Fruit fly (Drosophila melanogaster) whole organism, embryonic: ENCODE data around the gene CNPYb.

ENCODE experiments used
- BEAF-32 ChIP-seq: fragments of 200-800 bp; sonication (Bioruptor generic); optimal IDR thresholded peaks from 3 replicates; lab custom pipeline; 2017; ENCODE audit warnings: missing biosample characterization, missing genetic modification characterization, mild to moderate bottlenecking, moderate library complexity, missing genetic modification reagents
- CG12219 ChIP-seq: fragments of 200-800 bp; sonication (Bioruptor generic); optimal IDR thresholded peaks from 3 replicates; lab custom pipeline; 2018; ENCODE audit warnings: missing biosample characterization, mild to moderate bottlenecking, missing genetic modification characterization
- CG14710 ChIP-seq: fragments of 200-800 bp; sonication (Bioruptor generic); optimal IDR thresholded peaks from 3 replicates; lab custom pipeline; 2019; ENCODE audit warnings: missing biosample characterization, mild to moderate bottlenecking, missing genetic modification characterization, moderate library complexity
- CG18262 ChIP-seq: fragments of 200-800 bp; optimal IDR thresholded peaks from 3 replicates; lab custom pipeline; 2019; ENCODE audit warnings: missing biosample characterization, mild to moderate bottlenecking, missing genetic modification characterization, moderate library complexity
- CG2116 ChIP-seq: fragments of 200-800 bp; sonication (Bioruptor generic); optimal IDR thresholded peaks from 3 replicates; lab custom pipeline; 2018; ENCODE audit warnings: missing biosample characterization, mild to moderate bottlenecking, missing genetic modification characterization
- CG33557 ChIP-seq: fragments of 200-800 bp; sonication (Bioruptor generic); optimal IDR thresholded peaks from 2 replicates; lab custom pipeline; 2019; ENCODE audit warnings: missing biosample characterization, mild to moderate bottlenecking, missing genetic modification characterization, moderate library complexity
- CG34224 ChIP-seq: fragments of 200-800 bp; sonication (Bioruptor generic); IDR thresholded peaks from 3 replicates; pipeline ENCODE4 v1.3.6; 2022; ENCODE audit warnings: missing biosample characterization, missing genetic modification characterization; ENCODE audit not compliant: partially characterized antibody
- CG4328 ChIP-seq: fragments of 200-800 bp; sonication (Bioruptor generic); optimal IDR thresholded peaks from 3 replicates; lab custom pipeline; 2017; ENCODE audit warnings: missing biosample characterization, missing genetic modification reagents, missing genetic modification characterization
- CG4617 ChIP-seq: fragments of 200-800 bp; sonication (Bioruptor generic); optimal IDR thresholded peaks from 3 replicates; lab custom pipeline; 2016; ENCODE audit warnings: missing biosample characterization, missing genetic modification characterization, borderline replicate concordance
- CG4730 ChIP-seq: fragments of 200-800 bp; sonication (Bioruptor generic); IDR thresholded peaks from 2 replicates; pipeline ENCODE4 v1.3.6; 2022; ENCODE audit warnings: missing biosample characterization, missing genetic modification characterization
- CG5953 ChIP-seq: fragments of 200-800 bp; sonication (Bioruptor generic); IDR thresholded peaks from 2 replicates; pipeline ENCODE4 v1.3.6; 2022; ENCODE audit warnings: missing biosample characterization, missing genetic modification characterization
- CG6654 ChIP-seq: fragments of 200-800 bp; sonication (Bioruptor generic); optimal IDR thresholded peaks from 2 replicates; lab custom pipeline; 2017; ENCODE audit warnings: missing biosample characterization, mild to moderate bottlenecking, missing genetic modification characterization
- CG6854 ChIP-seq: fragments of 200-800 bp; sonication (Bioruptor generic); optimal IDR thresholded peaks from 3 replicates; lab custom pipeline; 2017; ENCODE audit warnings: missing biosample characterization, mild to moderate bottlenecking, missing genetic modification characterization
- CG8290 ChIP-seq, 3 experiments: fragments of 200-800 bp; sonication (Bioruptor generic); optimal IDR thresholded peaks; 2 replicates each; lab custom pipeline; 2016 to 2019; ENCODE audit warnings: missing biosample characterization in 3 of 3, missing genetic modification characterization in 3 of 3, mild to moderate bottlenecking in 2 of 3, moderate library complexity in 1 of 3
- CG8359 ChIP-seq: fragments of 200-800 bp; sonication (Bioruptor generic); optimal IDR thresholded peaks from 2 replicates; lab custom pipeline; 2017; ENCODE audit warnings: missing biosample characterization, mild to moderate bottlenecking, missing genetic modification characterization, borderline replicate concordance
- CG8944 ChIP-seq: fragments of 200-800 bp; sonication (Bioruptor generic); optimal IDR thresholded peaks from 3 replicates; lab custom pipeline; 2016; ENCODE audit warnings: missing biosample characterization, missing genetic modification characterization
- CG9215 ChIP-seq: fragments of 200-800 bp; sonication (Bioruptor generic); IDR thresholded peaks from 2 replicates; pipeline ENCODE4 v1.3.6; 2022; ENCODE audit warnings: missing biosample characterization, missing genetic modification characterization
- E2f1 ChIP-seq: fragments of 200-800 bp; sonication (Bioruptor generic); IDR thresholded peaks from 2 replicates; pipeline ENCODE4 v1.3.6; 2022; ENCODE audit warnings: missing biosample characterization, missing genetic modification characterization
- Lim3 ChIP-seq: fragments of 200-800 bp; sonication (Bioruptor generic); IDR thresholded peaks from 2 replicates; pipeline ENCODE4 v1.3.6; 2022; ENCODE audit warnings: missing biosample characterization, missing genetic modification characterization
- MTF-1 ChIP-seq: fragments of 200-800 bp; sonication (Bioruptor generic); optimal IDR thresholded peaks from 2 replicates; lab custom pipeline; 2018; ENCODE audit warnings: missing biosample characterization, mild to moderate bottlenecking, missing genetic modification characterization, borderline replicate concordance
- Max ChIP-seq: fragments of 200-800 bp; sonication (Bioruptor generic); optimal IDR thresholded peaks from 2 replicates; lab custom pipeline; 2016; ENCODE audit warnings: missing biosample characterization, mild to moderate bottlenecking, missing genetic modification characterization
- NK7.1 ChIP-seq: fragments of 200-800 bp; sonication (Bioruptor generic); optimal IDR thresholded peaks from 3 replicates; lab custom pipeline; 2016; ENCODE audit warnings: missing biosample characterization, missing genetic modification characterization
- Optix ChIP-seq: fragments of 200-800 bp; sonication (Bioruptor generic); IDR thresholded peaks from 3 replicates; pipeline ENCODE4 v1.3.6; 2022; ENCODE audit warnings: missing biosample characterization, missing genetic modification characterization
- Sin3A ChIP-seq: fragments of >200 bp; optimal IDR thresholded peaks from 2 replicates; lab custom pipeline; 2018
- Trl ChIP-seq, 3 experiments: fragments of >200 bp in 2 of 3; fragments of 200-800 bp in 1 of 3; sonication (Bioruptor generic) in 1 of 3; optimal IDR thresholded peaks; 2 replicates in 1 of 3; 3 replicates in 2 of 3; lab custom pipeline; 2016 to 2017; ENCODE audit warnings: missing biosample characterization in 1 of 3, missing genetic modification characterization in 1 of 3
- Usf ChIP-seq: fragments of 200-800 bp; sonication (Bioruptor generic); optimal IDR thresholded peaks from 2 replicates; lab custom pipeline; 2017; ENCODE audit warnings: missing genotype, missing biosample characterization, missing genetic modification characterization
- YL-1 ChIP-seq: fragments of 200-800 bp; sonication (Bioruptor generic); optimal IDR thresholded peaks from 3 replicates; lab custom pipeline; 2017; ENCODE audit warnings: missing biosample characterization, mild to moderate bottlenecking, missing genetic modification characterization
- ab ChIP-seq: fragments of 200-800 bp; sonication (Bioruptor generic); optimal IDR thresholded peaks from 2 replicates; lab custom pipeline; 2016; ENCODE audit warnings: missing biosample characterization, missing genetic modification characterization
- ac ChIP-seq: fragments of 200-800 bp; sonication (Bioruptor generic); optimal IDR thresholded peaks from 3 replicates; lab custom pipeline; 2017; ENCODE audit warnings: missing biosample characterization, mild to moderate bottlenecking, missing genetic modification characterization
- ase ChIP-seq: fragments of 200-800 bp; sonication (Bioruptor generic); IDR thresholded peaks from 3 replicates; pipeline ENCODE4 v1.3.6; 2022; ENCODE audit warnings: missing biosample characterization, missing genetic modification characterization
- br ChIP-seq: fragments of >200 bp; optimal IDR thresholded peaks from 2 replicates; lab custom pipeline; 2017
- chinmo ChIP-seq: fragments of 200-800 bp; sonication (Bioruptor generic); IDR thresholded peaks from 4 replicates; pipeline ENCODE4 v1.3.6; 2022; ENCODE audit warnings: missing biosample characterization, missing genetic modification characterization; ENCODE audit not compliant: partially characterized antibody
- disco-r ChIP-seq: fragments of 200-800 bp; sonication (Bioruptor generic); optimal IDR thresholded peaks from 2 replicates; lab custom pipeline; 2016; ENCODE audit warnings: missing biosample characterization, missing genetic modification characterization
- en ChIP-seq: fragments of 200-800 bp; sonication (Bioruptor generic); optimal IDR thresholded peaks from 2 replicates; lab custom pipeline; 2016; ENCODE audit warnings: missing biosample characterization, missing genetic modification characterization
- fd64A ChIP-seq: fragments of 200-800 bp; sonication (Bioruptor generic); optimal IDR thresholded peaks from 3 replicates; lab custom pipeline; 2018; ENCODE audit warnings: missing biosample characterization, mild to moderate bottlenecking, missing genetic modification characterization
- gsb ChIP-seq: fragments of 200-800 bp; sonication (Bioruptor generic); IDR thresholded peaks from 2 replicates; pipeline ENCODE4 v1.3.6; 2022; ENCODE audit warnings: missing biosample characterization, missing genetic modification characterization
- kay ChIP-seq: fragments of 200-800 bp; sonication (Bioruptor generic); optimal IDR thresholded peaks from 2 replicates; lab custom pipeline; 2016; ENCODE audit warnings: missing biosample characterization, missing genetic modification characterization
- lab ChIP-seq: fragments of 200-800 bp; sonication (Bioruptor generic); optimal IDR thresholded peaks from 3 replicates; lab custom pipeline; 2017; ENCODE audit warnings: missing biosample characterization, missing genetic modification characterization, mild to moderate bottlenecking, moderate library complexity, missing genetic modification reagents
- mld ChIP-seq: fragments of 200-800 bp; sonication (Bioruptor generic); IDR thresholded peaks from 3 replicates; pipeline ENCODE4 v1.3.6; 2022; ENCODE audit warnings: missing biosample characterization, missing genetic modification characterization; ENCODE audit not compliant: partially characterized antibody
- prd ChIP-seq, 3 experiments: fragments of >200 bp in 2 of 3; fragments of 200-800 bp in 1 of 3; sonication (Bioruptor generic) in 1 of 3; optimal IDR thresholded peaks in 2 of 3; IDR thresholded peaks in 1 of 3; 2 replicates in 2 of 3; 3 replicates in 1 of 3; pipeline versions ENCODE4 v1.3.6 to Lab custom; 2017 to 2022; ENCODE audit warnings: missing biosample characterization in 1 of 3, missing genetic modification characterization in 1 of 3
- shn ChIP-seq: fragments of 200-800 bp; sonication (Bioruptor generic); optimal IDR thresholded peaks from 3 replicates; lab custom pipeline; 2016; ENCODE audit warnings: missing biosample characterization, missing genetic modification characterization
- slp2 ChIP-seq: fragments of 200-800 bp; sonication (Bioruptor generic); optimal IDR thresholded peaks from 2 replicates; lab custom pipeline; 2016; ENCODE audit warnings: missing biosample characterization, missing genetic modification characterization
- sob ChIP-seq: fragments of 200-800 bp; sonication (Bioruptor generic); IDR thresholded peaks from 2 replicates; pipeline ENCODE4 v1.3.6; 2022; ENCODE audit warnings: missing biosample characterization, missing genetic modification characterization
- sr ChIP-seq: fragments of 200-800 bp; sonication (Bioruptor generic); IDR thresholded peaks from 3 replicates; pipeline ENCODE4 v1.3.6; 2022; ENCODE audit warnings: missing biosample characterization, missing genetic modification characterization
- tup ChIP-seq: fragments of 200-800 bp; sonication (Bioruptor generic); optimal IDR thresholded peaks from 2 replicates; lab custom pipeline; 2016; ENCODE audit warnings: missing biosample characterization, mild to moderate bottlenecking, missing genetic modification characterization, moderate library complexity
- unc-4 ChIP-seq: fragments of 200-800 bp; sonication (Bioruptor generic); IDR thresholded peaks from 2 replicates; pipeline ENCODE4 v1.3.6; 2022; ENCODE audit warnings: missing biosample characterization, missing genetic modification characterization; ENCODE audit not compliant: partially characterized antibody
- vfl ChIP-seq: fragments of 200-800 bp; sonication (Bioruptor generic); optimal IDR thresholded peaks from 2 replicates; lab custom pipeline; 2016; ENCODE audit warnings: missing biosample characterization, missing genetic modification characterization

The CNPYb gene

dm6 chr3L:19086364-19087200 lies 9.4 kb downstream of the CNPYb start, which contains the start of gene Mkp3 (continued):
- TF ChIP-seq CG2116 (peak; percentile 41), CG33557 (GFP tag; lab: Kevin White, UChicago) (peak; percentile 70), tup (peak; percentile 42), E2f1 (GFP tag; lab: Robert Waterston, UW) (peak; percentile 89), Optix (GFP tag; lab: Robert Waterston, UW) (peak; percentile 73; the same call in 1 of the 3 replicates), ab (no peak), en (GFP tag; lab: Kevin White, UChicago) (no peak), CG4730 (GFP tag; lab: Robert Waterston, UW) (peak; percentile 79), CG6654 (GFP tag; lab: Kevin White, UChicago) (peak; percentile 69), disco-r (GFP tag; lab: Kevin White, UChicago) (no peak), CG6854 (GFP tag; lab: Kevin White, UChicago) (peak; percentile 95), BEAF-32 (no peak), CG9215 (peak; percentile 83), br (lab: Kevin White, UChicago) (no peak), CG12219 (peak; percentile 82), CG34224 (GFP tag; lab: Robert Waterston, UW) (no peak), CG4617 (GFP tag; lab: Kevin White, UChicago) (peak; percentile 6), lab (peak; percentile 97), CG5953 (GFP tag; lab: Robert Waterston, UW) (peak; percentile 65; the same call in 1 of the 2 replicates), slp2 (no peak), CG14710 (tag; lab: Kevin White, UChicago) (peak; percentile 74), Trl (optimal IDR thresholded peaks at IDR 0.05; lab: Kevin White, UChicago) (peak; percentile 91 to 94), Trl (GFP tag; optimal IDR thresholded peaks at IDR 0.05; lab: Kevin White, UChicago) (peak; percentile 33), Lim3 (GFP tag; lab: Robert Waterston, UW) (0 out of 2 replicates have a peak, but pooled peaks have one; percentile 6), CG4328 (GFP tag; lab: Kevin White, UChicago) (peak; percentile 86), ac (no peak), CG8290 (GFP tag; optimal IDR thresholded peaks at IDR 0.05; lab: Kevin White, UChicago) (no peak), CG8290 (tag; optimal IDR thresholded peaks at IDR 0.05; lab: Kevin White, UChicago) (peak in 1 of 2 experiments; percentile 59), NK7.1 (GFP tag; lab: Kevin White, UChicago) (no peak), unc-4 (GFP tag; lab: Robert Waterston, UW) (0 out of 2 replicates have a peak, but pooled peaks have one; percentile 3), CG8359 (GFP tag; lab: Kevin White, UChicago) (peak; percentile 49), shn (no peak), fd64A (GFP tag; lab: Kevin White, UChicago) (no peak), prd (optimal IDR thresholded peaks at IDR 0.05; lab: Kevin White, UChicago) (no peak), prd (GFP tag; IDR thresholded peaks at IDR 0.05; lab: Robert Waterston, UW) (peak; percentile 87), ase (GFP tag; lab: Robert Waterston, UW) (peak; percentile 83), chinmo (peak; percentile 82; the same call in 2 of the 4 replicates), vfl (GFP tag; lab: Kevin White, UChicago) (peak; percentile 11), mld (GFP tag; lab: Robert Waterston, UW) (no peak), CG8944 (GFP tag; lab: Kevin White, UChicago) (no peak), sob (peak; percentile 90), MTF-1 (GFP tag; lab: Kevin White, UChicago) (peak; percentile 65), Sin3A (lab: Kevin White, UChicago) (no peak), Usf (peak; percentile 64), YL-1 (GFP tag; lab: Kevin White, UChicago) (peak; percentile 59), gsb (peak; percentile 79), Max (GFP tag; lab: Kevin White, UChicago) (peak; percentile 71), CG18262 (tag; lab: Kevin White, UChicago) (peak; percentile 100), sr (GFP tag; lab: Robert Waterston, UW) (peak; percentile 31; the same call in 1 of the 3 replicates), kay (GFP tag; lab: Kevin White, UChicago) (peak; percentile 36)
